Worm (Caenorhabditis elegans): ENCODE data around the gene R01E6.2.
A peak's percentile ranks its signal among the peaks of the same experiment; 100 is the strongest.

The R01E6.2 gene

DNA sequence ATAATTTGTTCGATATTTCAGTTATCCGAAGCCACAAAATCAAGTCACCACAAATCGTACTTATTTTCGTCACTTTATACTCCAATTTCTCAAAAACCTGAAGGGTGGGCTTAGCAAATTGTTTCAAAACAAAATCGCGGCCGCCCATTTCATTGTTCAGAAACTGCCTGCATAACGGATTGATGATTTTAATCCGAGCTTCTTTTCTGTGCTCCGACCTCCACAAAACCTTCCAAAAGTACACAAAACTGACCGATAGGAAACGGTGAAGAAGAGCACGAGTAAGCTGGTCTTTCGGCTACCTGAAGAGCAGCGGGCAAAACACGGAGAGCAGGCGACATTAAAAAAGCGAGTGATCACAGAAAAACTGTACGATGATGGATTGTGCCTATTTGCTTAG is at the start of gene R01E6.2:
TSS of gene R01E6.2 (minus strand) at position 101 of the 400 bp plus-strand sequence.
- TF ChIP-seq xnd-1 (tag; optimal IDR thresholded peaks at IDR 0.05), result no peak
- TF ChIP-seq ccch-3 (GFP tag; optimal IDR thresholded peaks at IDR 0.05), result no peak
- TF ChIP-seq pha-4 (tag; optimal IDR thresholded peaks at IDR 0.05), result no peak
- TF ChIP-seq bed-2 (GFP tag; IDR thresholded peaks at IDR 0.05), result no peak
- TF ChIP-seq sea-2 (GFP tag; IDR thresholded peaks at IDR 0.05), result no peak
- no peak for TF ChIP-seq unc-62 (GFP tag; optimal IDR thresholded peaks at IDR 0.05)
- no peak for TF ChIP-seq nhr-80 (tag; optimal IDR thresholded peaks at IDR 0.05)
- no peak for TF ChIP-seq Y67H2A.10 (GFP tag; conservative IDR thresholded peaks at IDR 0.05)
- TF ChIP-seq repo-1 (tag; optimal IDR thresholded peaks at IDR 0.05), result no peak
- TF ChIP-seq unc-130 (GFP tag; optimal IDR thresholded peaks at IDR 0.05), result no peak
- no peak for TF ChIP-seq tlf-1 (GFP tag; optimal IDR thresholded peaks at IDR 0.05)

DNA sequence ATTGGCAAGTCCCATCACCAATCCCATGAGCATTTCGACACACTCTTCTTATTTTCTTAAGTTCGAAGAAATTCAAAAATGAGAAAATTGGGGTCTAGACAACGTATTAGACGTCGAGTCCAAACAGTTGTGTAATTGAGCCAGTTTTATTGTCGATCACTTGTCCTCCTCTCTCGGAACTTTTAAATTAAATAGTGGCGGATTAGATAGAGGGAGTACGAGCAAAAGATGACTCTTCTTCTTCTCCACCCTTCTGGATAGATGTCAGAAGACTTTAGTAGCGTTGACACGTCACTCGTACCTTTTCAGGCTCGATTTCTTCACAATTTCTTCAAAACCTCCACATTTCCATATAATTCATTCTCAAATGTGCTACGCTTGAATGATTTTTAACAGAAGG is 48.8 kb upstream of the R01E6.2 start:
- no peak for TF ChIP-seq hlh-26 (GFP tag; conservative IDR thresholded peaks at IDR 0.05)
- no peak for TF ChIP-seq ztf-28 (GFP tag; IDR thresholded peaks at IDR 0.05)
- no peak for TF ChIP-seq egrh-3 (GFP tag; IDR thresholded peaks at IDR 0.05)
- no peak for TF ChIP-seq Y56A3A.18 (GFP tag; IDR thresholded peaks at IDR 0.05)
- TF ChIP-seq B0035.1 (tag; optimal IDR thresholded peaks at IDR 0.05), result no peak
- TF ChIP-seq mes-4 (tag; optimal IDR thresholded peaks at IDR 0.05), result no peak
- TF ChIP-seq madf-10 (tag; optimal IDR thresholded peaks at IDR 0.05), result no peak
- no peak for TF ChIP-seq lin-54 (GFP tag; optimal IDR thresholded peaks at IDR 0.05)
- no peak for TF ChIP-seq T07F8.4 (tag; optimal IDR thresholded peaks at IDR 0.05)
- TF ChIP-seq efl-1 (GFP tag; optimal IDR thresholded peaks at IDR 0.05), result no peak
- no peak for TF ChIP-seq hlh-12 (tag; optimal IDR thresholded peaks at IDR 0.05)
- TF ChIP-seq somi-1 (GFP tag; optimal IDR thresholded peaks at IDR 0.05), result no peak
- no peak for TF ChIP-seq Y53F4B.3 (GFP tag; IDR thresholded peaks at IDR 0.05)
- TF ChIP-seq F55B11.4 (tag; optimal IDR thresholded peaks at IDR 0.05; ENCODE audit: borderline replicate concordance, insufficient read depth), result no peak
- TF ChIP-seq snpc-3.4 (tag; optimal IDR thresholded peaks at IDR 0.05), result no peak
- no peak for TF ChIP-seq K11D2.4 (GFP tag; IDR thresholded peaks at IDR 0.05)
- no peak for TF ChIP-seq nfyb-1 (GFP tag; IDR thresholded peaks at IDR 0.05)
- no peak for TF ChIP-seq hsf-1 (GFP tag; IDR thresholded peaks at IDR 0.05)
- TF ChIP-seq egl-44 (GFP tag; IDR thresholded peaks at IDR 0.05), result no peak

DNA sequence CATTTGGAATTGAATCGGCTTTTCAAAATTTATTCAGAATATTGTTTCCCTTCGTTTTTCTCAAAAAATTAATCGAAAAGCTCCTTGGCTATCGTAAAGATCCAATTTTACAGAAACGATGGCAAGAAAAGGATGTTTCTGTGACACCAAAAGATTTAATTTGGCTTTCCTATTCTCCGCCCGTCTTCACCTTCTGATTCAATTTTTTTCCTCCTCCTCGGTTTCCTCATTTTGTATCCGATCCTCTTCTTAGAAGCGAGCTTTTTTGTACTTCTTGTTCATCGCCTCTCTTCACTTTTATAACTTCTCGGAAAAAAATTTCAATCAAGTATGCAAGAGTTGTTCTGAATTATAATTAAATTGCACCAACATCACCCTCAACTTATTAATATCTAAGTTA is 43.7 kb upstream of the R01E6.2 start:
- TF ChIP-seq nhr-120 (GFP tag; IDR thresholded peaks at IDR 0.05), result no peak
- no peak for TF ChIP-seq ekl-4 (GFP tag; IDR thresholded peaks at IDR 0.05)
- TF ChIP-seq mel-28 (tag; optimal IDR thresholded peaks at IDR 0.05; ENCODE audit: borderline replicate concordance), result no peak
- TF ChIP-seq tlf-1 (GFP tag; optimal IDR thresholded peaks at IDR 0.05), result no peak
- no peak for TF ChIP-seq pha-4 (tag; optimal IDR thresholded peaks at IDR 0.05)
- no peak for TF ChIP-seq Y95B8A.8 (GFP tag; IDR thresholded peaks at IDR 0.05)
- TF ChIP-seq F49E8.2 (tag; optimal IDR thresholded peaks at IDR 0.05; ENCODE audit: insufficient read depth), result no peak
- no peak for TF ChIP-seq ccch-3 (GFP tag; optimal IDR thresholded peaks at IDR 0.05)
- no peak for TF ChIP-seq Y53F4B.3 (GFP tag; IDR thresholded peaks at IDR 0.05)
- no peak for TF ChIP-seq ztf-26 (tag; optimal IDR thresholded peaks at IDR 0.05)
- no peak for TF ChIP-seq repo-1 (tag; optimal IDR thresholded peaks at IDR 0.05)

DNA sequence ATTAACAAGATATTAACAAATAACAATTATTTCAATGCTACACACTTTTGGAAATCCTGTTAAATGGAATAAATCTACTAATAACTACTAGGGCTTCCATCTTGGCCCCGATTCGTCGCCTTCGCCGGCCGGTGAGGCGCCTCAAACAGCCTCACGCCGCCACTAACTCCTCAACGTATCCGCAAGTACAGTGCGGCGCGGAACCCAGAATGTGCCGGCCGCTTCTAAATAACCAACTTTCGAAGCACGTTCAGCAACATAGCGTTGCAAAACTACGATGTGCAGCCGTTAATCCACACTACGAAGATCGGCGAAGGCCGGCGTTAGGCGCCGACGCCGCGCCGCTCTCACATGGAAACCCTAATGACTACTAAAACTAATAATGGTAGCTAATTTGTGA is 39.5 kb upstream of the R01E6.2 start:
- TF ChIP-seq cebp-2 (GFP tag; IDR thresholded peaks at IDR 0.05), result no peak
- no peak for TF ChIP-seq pbrm-1 (GFP tag; IDR thresholded peaks at IDR 0.05)
- no peak for TF ChIP-seq snpc-4 (GFP tag; optimal IDR thresholded peaks at IDR 0.05)
- TF ChIP-seq snpc-4 (tag; optimal IDR thresholded peaks at IDR 0.05), result peak in 2 of 4 experiments; percentile 75 to 84
- TF ChIP-seq nhr-179 (tag; optimal IDR thresholded peaks at IDR 0.05), result no peak
- TF ChIP-seq tbp1 (GFP tag; optimal IDR thresholded peaks at IDR 0.05), result no peak
- TF ChIP-seq ccch-3 (GFP tag; optimal IDR thresholded peaks at IDR 0.05), result no peak
- TF ChIP-seq ztf-3 (GFP tag; optimal IDR thresholded peaks at IDR 0.05), result no peak
